Fruit fly (Drosophila melanogaster) whole organism, embryonic: ENCODE data around the gene Cdc50.

Experiments used
- ATbp ChIP-seq: fragments of 200-800 bp; sonication (Bioruptor generic); optimal IDR thresholded peaks from 2 replicates; lab custom pipeline; 2017; ENCODE audit warnings: missing biosample characterization, mild to moderate bottlenecking, missing genetic modification characterization, missing genetic modification reagents
- Atf6 ChIP-seq: fragments of 200-800 bp; sonication (Bioruptor generic); IDR thresholded peaks from 2 replicates; pipeline ENCODE4 v1.3.6; 2022; ENCODE audit warnings: missing biosample characterization, missing genetic modification characterization
- BtbVII ChIP-seq: fragments of 200-800 bp; sonication (Bioruptor generic); optimal IDR thresholded peaks from 3 replicates; lab custom pipeline; 2017; ENCODE audit warnings: missing biosample characterization, mild to moderate bottlenecking, missing genetic modification characterization
- CG1024 ChIP-seq: fragments of 200-800 bp; sonication (Bioruptor generic); IDR thresholded peaks from 2 replicates; pipeline ENCODE4 v1.3.6; 2022; ENCODE audit warnings: missing biosample characterization, missing genetic modification characterization
- CG10462 ChIP-seq: fragments of 200-800 bp; sonication (Bioruptor generic); optimal IDR thresholded peaks from 2 replicates; lab custom pipeline; 2016; ENCODE audit warnings: missing biosample characterization, missing genetic modification characterization
- CG10565 ChIP-seq: fragments of 200-800 bp; sonication (Bioruptor generic); optimal IDR thresholded peaks from 3 replicates; lab custom pipeline; 2016; ENCODE audit warnings: missing biosample characterization, mild to moderate bottlenecking, missing genetic modification characterization
- CG10959 ChIP-seq: fragments of 200-800 bp; sonication (Bioruptor generic); IDR thresholded peaks from 2 replicates; pipeline ENCODE4 v1.3.6; 2022; ENCODE audit warnings: missing biosample characterization, missing genetic modification characterization
- CG13296 ChIP-seq: fragments of 200-800 bp; sonication (Bioruptor generic); optimal IDR thresholded peaks from 3 replicates; lab custom pipeline; 2018; ENCODE audit warnings: missing biosample characterization, mild to moderate bottlenecking, missing genetic modification characterization
- CG13424 ChIP-seq: fragments of 200-800 bp; sonication (Bioruptor generic); optimal IDR thresholded peaks from 2 replicates; lab custom pipeline; 2019; ENCODE audit warnings: missing biosample characterization, mild to moderate bottlenecking, missing genetic modification characterization, moderate library complexity
- CG15479 ChIP-seq: fragments of 200-800 bp; sonication (Bioruptor generic); optimal IDR thresholded peaks from 3 replicates; lab custom pipeline; 2019; ENCODE audit warnings: missing biosample characterization, mild to moderate bottlenecking, missing genetic modification characterization, moderate library complexity
- CG17359 ChIP-seq: fragments of 200-800 bp; sonication (Bioruptor generic); optimal IDR thresholded peaks from 3 replicates; lab custom pipeline; 2018; ENCODE audit warnings: missing biosample characterization, mild to moderate bottlenecking, missing genetic modification characterization, moderate library complexity
- CG17612 ChIP-seq: fragments of 200-800 bp; sonication (Bioruptor generic); IDR thresholded peaks from 2 replicates; pipeline ENCODE4 v1.3.6; 2022; ENCODE audit warnings: missing biosample characterization, missing genetic modification characterization
- CG17802 ChIP-seq: fragments of 200-800 bp; sonication (Bioruptor generic); optimal IDR thresholded peaks from 2 replicates; lab custom pipeline; 2018; ENCODE audit warnings: missing biosample characterization, mild to moderate bottlenecking, missing genetic modification characterization, moderate library complexity
- CG18599 ChIP-seq: fragments of 200-800 bp; sonication (Bioruptor generic); optimal IDR thresholded peaks from 3 replicates; lab custom pipeline; 2017; ENCODE audit warnings: missing biosample characterization, missing genetic modification characterization, mild to moderate bottlenecking, moderate library complexity, missing genetic modification reagents
- CG2129 ChIP-seq: fragments of 200-800 bp; sonication (Bioruptor generic); IDR thresholded peaks from 2 replicates; pipeline ENCODE4 v1.3.6; 2022; ENCODE audit warnings: missing biosample characterization, missing genetic modification characterization; ENCODE audit not compliant: partially characterized antibody
- CG30403 ChIP-seq: fragments of 200-800 bp; sonication (Bioruptor generic); optimal IDR thresholded peaks from 3 replicates; lab custom pipeline; 2016; ENCODE audit warnings: missing biosample characterization, missing genetic modification characterization
- CG4820 ChIP-seq: fragments of 200-800 bp; sonication (Bioruptor generic); optimal IDR thresholded peaks from 3 replicates; lab custom pipeline; 2016; ENCODE audit warnings: missing biosample characterization, missing genetic modification characterization
- CG6854 ChIP-seq: fragments of 200-800 bp; sonication (Bioruptor generic); optimal IDR thresholded peaks from 3 replicates; lab custom pipeline; 2017; ENCODE audit warnings: missing biosample characterization, mild to moderate bottlenecking, missing genetic modification characterization
- CG7963 ChIP-seq: fragments of 200-800 bp; sonication (Bioruptor generic); IDR thresholded peaks from 3 replicates; pipeline ENCODE4 v1.3.6; 2022; ENCODE audit warnings: missing biosample characterization, missing genetic modification characterization; ENCODE audit not compliant: partially characterized antibody
- Dek ChIP-seq: fragments of 200-800 bp; sonication (Bioruptor generic); optimal IDR thresholded peaks from 3 replicates; lab custom pipeline; 2019; ENCODE audit warnings: missing biosample characterization, mild to moderate bottlenecking, missing genetic modification characterization, moderate library complexity
- Dll ChIP-seq: fragments of 200-800 bp; sonication (Bioruptor generic); IDR thresholded peaks from 4 replicates; pipeline ENCODE4 v1.3.6; 2022; ENCODE audit warnings: missing biosample characterization, missing genetic modification characterization; ENCODE audit not compliant: partially characterized antibody
- H2.0 ChIP-seq: fragments of 200-800 bp; sonication (Bioruptor generic); IDR thresholded peaks from 2 replicates; pipeline ENCODE4 v1.3.6; 2022; ENCODE audit warnings: missing biosample characterization, missing genetic modification characterization
- HLHmδ ChIP-seq: fragments of 200-800 bp; sonication (Bioruptor generic); optimal IDR thresholded peaks from 2 replicates; lab custom pipeline; 2018; ENCODE audit warnings: missing biosample characterization, mild to moderate bottlenecking, missing genetic modification characterization, moderate library complexity
- Hey ChIP-seq: fragments of 200-800 bp; sonication (Bioruptor generic); optimal IDR thresholded peaks from 3 replicates; lab custom pipeline; 2018; ENCODE audit warnings: missing biosample characterization, mild to moderate bottlenecking, missing genetic modification characterization
- Lpt ChIP-seq: fragments of >200 bp; optimal IDR thresholded peaks from 2 replicates; lab custom pipeline; 2018; ENCODE audit warnings: missing biosample characterization, missing genetic modification characterization
- Mes4 ChIP-seq: fragments of 200-800 bp; sonication (Bioruptor generic); optimal IDR thresholded peaks from 2 replicates; lab custom pipeline; 2016; ENCODE audit warnings: missing biosample characterization, missing genetic modification characterization
- Nf-YB ChIP-seq: fragments of 200-800 bp; sonication (Bioruptor generic); optimal IDR thresholded peaks from 3 replicates; lab custom pipeline; 2019; ENCODE audit warnings: missing biosample characterization, mild to moderate bottlenecking, missing genetic modification characterization, moderate library complexity
- Oaz ChIP-seq: fragments of 200-800 bp; sonication (Bioruptor generic); IDR thresholded peaks from 2 replicates; pipeline ENCODE4 v1.3.6; 2022; ENCODE audit warnings: missing biosample characterization, missing genetic modification characterization
- Opbp ChIP-seq: fragments of 200-800 bp; sonication (Bioruptor generic); IDR thresholded peaks from 3 replicates; pipeline ENCODE4 v1.3.6; 2022; ENCODE audit warnings: missing biosample characterization, missing genetic modification characterization; ENCODE audit not compliant: partially characterized antibody
- Pdp1 ChIP-seq, 2 experiments: fragments of 200-800 bp; sonication (Bioruptor generic); optimal IDR thresholded peaks; 3 replicates each; lab custom pipeline; 2016; ENCODE audit warnings: missing biosample characterization in 2 of 2, missing genetic modification characterization in 2 of 2, mild to moderate bottlenecking in 1 of 2, moderate library complexity in 1 of 2
- Side ChIP-seq: fragments of 200-800 bp; sonication (Bioruptor generic); optimal IDR thresholded peaks from 2 replicates; lab custom pipeline; 2016; ENCODE audit warnings: missing biosample characterization, missing genetic modification characterization
- Sry-β ChIP-seq: fragments of 200-800 bp; sonication (Bioruptor generic); optimal IDR thresholded peaks from 2 replicates; lab custom pipeline; 2018; ENCODE audit warnings: missing biosample characterization, mild to moderate bottlenecking, missing genetic modification characterization, moderate library complexity
- Taf1 ChIP-seq: fragments of 200-800 bp; sonication (Bioruptor generic); IDR thresholded peaks from 2 replicates; pipeline ENCODE4 v1.3.6; 2022; ENCODE audit warnings: missing biosample characterization, missing genetic modification characterization
- amos ChIP-seq: fragments of 200-800 bp; sonication (Bioruptor generic); IDR thresholded peaks from 2 replicates; pipeline ENCODE4 v1.3.6; 2022; ENCODE audit warnings: missing biosample characterization, missing genetic modification characterization; ENCODE audit not compliant: partially characterized antibody
- ci ChIP-seq: fragments of 200-800 bp; sonication (Bioruptor generic); IDR thresholded peaks from 3 replicates; pipeline ENCODE4 v1.3.6; 2022; ENCODE audit warnings: missing biosample characterization, missing genetic modification characterization
- danr ChIP-seq: fragments of 200-800 bp; sonication (Bioruptor generic); IDR thresholded peaks from 2 replicates; pipeline ENCODE4 v1.3.6; 2022; ENCODE audit warnings: missing biosample characterization, missing genetic modification characterization
- dpn ChIP-seq, 2 experiments: fragments of 200-800 bp; sonication (Bioruptor generic); optimal IDR thresholded peaks; 3 replicates each; lab custom pipeline; 2016; ENCODE audit warnings: missing biosample characterization in 2 of 2, missing genetic modification characterization in 2 of 2
- emc ChIP-seq: fragments of 200-800 bp; sonication (Bioruptor generic); optimal IDR thresholded peaks from 2 replicates; lab custom pipeline; 2016; ENCODE audit warnings: missing biosample characterization, missing genetic modification characterization
- en ChIP-seq: fragments of 200-800 bp; sonication (Bioruptor generic); optimal IDR thresholded peaks from 2 replicates; lab custom pipeline; 2016; ENCODE audit warnings: missing biosample characterization, missing genetic modification characterization
- ewg ChIP-seq: fragments of 200-800 bp; sonication (Bioruptor generic); optimal IDR thresholded peaks from 3 replicates; lab custom pipeline; 2017; ENCODE audit warnings: mild to moderate bottlenecking, missing biosample characterization, missing genetic modification reagents, missing genetic modification characterization
- fd64A ChIP-seq: fragments of 200-800 bp; sonication (Bioruptor generic); optimal IDR thresholded peaks from 3 replicates; lab custom pipeline; 2018; ENCODE audit warnings: missing biosample characterization, mild to moderate bottlenecking, missing genetic modification characterization
- ftz-f1 ChIP-seq: fragments of 200-800 bp; sonication (Bioruptor generic); optimal IDR thresholded peaks from 2 replicates; lab custom pipeline; 2016; ENCODE audit warnings: missing biosample characterization, missing genetic modification characterization
- gsb-n ChIP-seq: fragments of 200-800 bp; sonication (Bioruptor generic); optimal IDR thresholded peaks from 3 replicates; lab custom pipeline; 2018; ENCODE audit warnings: missing biosample characterization, mild to moderate bottlenecking, missing genetic modification characterization
- ham ChIP-seq: fragments of 200-800 bp; sonication (Bioruptor generic); IDR thresholded peaks from 2 replicates; pipeline ENCODE4 v1.3.6; 2022; ENCODE audit warnings: missing biosample characterization, missing genetic modification characterization
- ro ChIP-seq: fragments of 200-800 bp; sonication (Bioruptor generic); IDR thresholded peaks from 2 replicates; pipeline ENCODE4 v1.3.6; 2022; ENCODE audit warnings: missing biosample characterization, missing genetic modification characterization
- salm ChIP-seq: fragments of 200-800 bp; sonication (Bioruptor generic); optimal IDR thresholded peaks from 2 replicates; lab custom pipeline; 2018; ENCODE audit warnings: missing biosample characterization, mild to moderate bottlenecking, missing genetic modification characterization
- usp ChIP-seq: fragments of >200 bp; optimal IDR thresholded peaks from 2 replicates; lab custom pipeline; 2017; ENCODE audit warnings: missing biosample characterization, missing genetic modification characterization
- vfl ChIP-seq: fragments of 200-800 bp; sonication (Bioruptor generic); optimal IDR thresholded peaks from 2 replicates; lab custom pipeline; 2016; ENCODE audit warnings: missing biosample characterization, missing genetic modification characterization
- wor ChIP-seq: fragments of 200-800 bp; sonication (Bioruptor generic); IDR thresholded peaks from 2 replicates; pipeline ENCODE4 v1.3.6; 2022; ENCODE audit warnings: missing biosample characterization, missing genetic modification characterization
- yki ChIP-seq: fragments of >200 bp; optimal IDR thresholded peaks from 3 replicates; lab custom pipeline; 2018

The Cdc50 gene

dm6 chrX:16403811-16404420 is 37.2 kb downstream of the Cdc50 start (continued):
- peak; percentile 12 for TF ChIP-seq CG17802 (tag; lab: Kevin White, UChicago)
- TF ChIP-seq dpn (GFP tag; optimal IDR thresholded peaks at IDR 0.05; lab: Kevin White, UChicago): peak; percentile 62 to 84
- no peak for TF ChIP-seq Opbp
- no peak for TF ChIP-seq yki (lab: Kevin White, UChicago)
- TF ChIP-seq Lpt: no peak
- TF ChIP-seq CG2129: no peak
- peak; percentile 86 for TF ChIP-seq CG17359 (tag; lab: Kevin White, UChicago)
- peak; percentile 90 for TF ChIP-seq Atf6
- TF ChIP-seq ewg (GFP tag; lab: Kevin White, UChicago): peak; percentile 56
- TF ChIP-seq Mes4 (GFP tag; lab: Kevin White, UChicago): peak; percentile 17
- TF ChIP-seq CG4820 (GFP tag; lab: Kevin White, UChicago): peak; percentile 52
- peak; percentile 74 for TF ChIP-seq BtbVII (GFP tag; lab: Kevin White, UChicago)
- no peak for TF ChIP-seq Dll
- peak; percentile 84 for TF ChIP-seq ci (GFP tag; lab: Robert Waterston, UW)
- no peak for TF ChIP-seq fd64A (GFP tag; lab: Kevin White, UChicago)
- TF ChIP-seq usp (GFP tag; lab: Kevin White, UChicago): no peak
- TF ChIP-seq H2.0 (GFP tag; lab: Robert Waterston, UW): peak; percentile 74
- peak; percentile 27; the same call in 1 of the 2 replicates for TF ChIP-seq wor (GFP tag; lab: Robert Waterston, UW)
- peak; percentile 84 for TF ChIP-seq Dek (tag; lab: Kevin White, UChicago)
- TF ChIP-seq CG15479 (GFP tag; lab: Kevin White, UChicago): no peak
- peak; percentile 73 for TF ChIP-seq CG13424 (tag; lab: Kevin White, UChicago)
- TF ChIP-seq CG10462: peak; percentile 43
- no peak for TF ChIP-seq CG7963
- TF ChIP-seq Oaz: peak; percentile 52
- TF ChIP-seq CG18599: peak; percentile 84
- TF ChIP-seq CG13296: peak; percentile 71
- TF ChIP-seq HLHmδ (GFP tag; lab: Kevin White, UChicago): no peak
- peak; percentile 58 for TF ChIP-seq danr (GFP tag; lab: Robert Waterston, UW)
- no peak for TF ChIP-seq ro (GFP tag; lab: Robert Waterston, UW)
- peak; percentile 50 for TF ChIP-seq Nf-YB (GFP tag; lab: Kevin White, UChicago)
- TF ChIP-seq Taf1 (GFP tag; lab: Robert Waterston, UW): peak; percentile 55
- no peak for TF ChIP-seq amos
- no peak for TF ChIP-seq Sry-β
- TF ChIP-seq Hey: peak; percentile 55
- TF ChIP-seq CG10565: no peak
- peak; percentile 60 to 71 for TF ChIP-seq Pdp1 (GFP tag; optimal IDR thresholded peaks at IDR 0.05; lab: Kevin White, UChicago)
- no peak for TF ChIP-seq CG10959
- TF ChIP-seq ham: no peak
- TF ChIP-seq vfl (GFP tag; lab: Kevin White, UChicago): peak; percentile 65
- TF ChIP-seq Side: peak; percentile 43
- peak; percentile 15 for TF ChIP-seq en (GFP tag; lab: Kevin White, UChicago)
- TF ChIP-seq CG17612 (GFP tag; lab: Robert Waterston, UW): no peak
- TF ChIP-seq CG6854 (GFP tag; lab: Kevin White, UChicago): peak; percentile 81
- no peak for TF ChIP-seq emc (GFP tag; lab: Kevin White, UChicago)
- TF ChIP-seq salm (tag; lab: Kevin White, UChicago): peak; percentile 60
- TF ChIP-seq ftz-f1 (GFP tag; lab: Kevin White, UChicago): peak; percentile 38
- TF ChIP-seq ATbp (GFP tag; lab: Kevin White, UChicago): peak; percentile 75
- TF ChIP-seq CG30403 (GFP tag; lab: Kevin White, UChicago): peak; percentile 78
- peak; percentile 39 for TF ChIP-seq gsb-n
- peak; percentile 34; the same call in 1 of the 2 replicates for TF ChIP-seq CG1024
